Worm (Caenorhabditis elegans): ENCODE data around the gene knl-1.

knl-1 gene

ce11 chrIII:8201760-8202159, 48.7 kb upstream of the knl-1 start:
- TF ChIP-seq F39B2.1 (GFP tag; IDR thresholded peaks at IDR 0.05) (no peak), Y56A3A.18 (GFP tag; IDR thresholded peaks at IDR 0.05) (no peak), B0035.1 (tag; optimal IDR thresholded peaks at IDR 0.05) (no peak), B0261.1 (tag; optimal IDR thresholded peaks at IDR 0.05) (no peak), akir-1 (GFP tag; optimal IDR thresholded peaks at IDR 0.05) (no peak), mel-28 (tag; optimal IDR thresholded peaks at IDR 0.05; ENCODE audit: borderline replicate concordance) (no peak), K12H6.12 (tag; optimal IDR thresholded peaks at IDR 0.05) (peak; percentile 65)

- TF ChIP-seq ceh-91 (GFP tag; IDR thresholded peaks at IDR 0.05): no peak
These were observed 47.7 kb upstream of the knl-1 start, which contains the start of gene snb-5 for ce11 chrIII:8202754-8203153. TSS of gene snb-5 (plus strand) at chrIII:8203054.

ce11 chrIII:8209775-8210174, 40.7 kb upstream of the knl-1 start, which contains the start of gene C30A5.10:
TSS of gene C30A5.10 (minus strand) at chrIII:8209875.
- TF ChIP-seq F57A8.1 (GFP tag; optimal IDR thresholded peaks at IDR 0.05) (no peak), Y95B8A.8 (GFP tag; IDR thresholded peaks at IDR 0.05) (no peak), F52B5.7 (tag; optimal IDR thresholded peaks at IDR 0.05) (no peak), B0019.2 (GFP tag; conservative IDR thresholded peaks at IDR 0.05) (no peak), tbx-9 (tag; optimal IDR thresholded peaks at IDR 0.05; ENCODE audit: borderline replicate concordance) (no peak), hsf-1 (GFP tag; IDR thresholded peaks at IDR 0.05) (no peak), mel-28 (tag; optimal IDR thresholded peaks at IDR 0.05; ENCODE audit: borderline replicate concordance) (no peak), chd-7 (tag; optimal IDR thresholded peaks at IDR 0.05) (no peak), Y67H2A.10 (GFP tag; conservative IDR thresholded peaks at IDR 0.05) (no peak), egl-44 (GFP tag; IDR thresholded peaks at IDR 0.05) (no peak), zfh-2 (GFP tag; conservative IDR thresholded peaks at IDR 0.05) (no peak), B0261.1 (tag; optimal IDR thresholded peaks at IDR 0.05) (no peak)

ce11 chrIII:8211562-8211961, 38.9 kb upstream of the knl-1 start:
- TF ChIP-seq tbp1 (GFP tag; optimal IDR thresholded peaks at IDR 0.05) (no peak), athp-1 (tag; optimal IDR thresholded peaks at IDR 0.05) (no peak), madf-3 (GFP tag; IDR thresholded peaks at IDR 0.05) (no peak), ccch-3 (GFP tag; optimal IDR thresholded peaks at IDR 0.05) (no peak), bed-1 (GFP tag; IDR thresholded peaks at IDR 0.05) (no peak), ztf-28 (GFP tag; IDR thresholded peaks at IDR 0.05) (no peak), let-607 (tag; optimal IDR thresholded peaks at IDR 0.05) (no peak), egl-44 (GFP tag; IDR thresholded peaks at IDR 0.05) (no peak), mes-4 (tag; optimal IDR thresholded peaks at IDR 0.05) (no peak), lsl-1 (GFP tag; optimal IDR thresholded peaks at IDR 0.05) (no peak), dpff-1 (tag; optimal IDR thresholded peaks at IDR 0.05) (no peak), hmg-20 (GFP tag; IDR thresholded peaks at IDR 0.05) (no peak)

- TF ChIP-seq ztf-3 (GFP tag; optimal IDR thresholded peaks at IDR 0.05): no peak
- TF ChIP-seq K12H6.12 (tag; optimal IDR thresholded peaks at IDR 0.05): no peak
- TF ChIP-seq egl-18 (GFP tag; IDR thresholded peaks at IDR 0.05): no peak
- no peak for TF ChIP-seq Y95B8A.8 (GFP tag; IDR thresholded peaks at IDR 0.05)
These were observed 34.2 kb upstream of the knl-1 start, which contains the start of gene unc-86 for ce11 chrIII:8216224-8216623. TSS of gene unc-86 (minus strand) at chrIII:8216336.

Measured in whole organism, young adult.